Fruit fly (Drosophila melanogaster) whole organism, pupa: Measurements from ENCODE around the gene Alp12.

ENCODE experiments used
- CG10348 ChIP-seq: fragments of 200-800 bp; sonication (Bioruptor generic); IDR thresholded peaks from 2 replicates; pipeline ENCODE4 v1.3.6; 2022; ENCODE audit warnings: missing biosample characterization, missing genetic modification characterization
- CG12605 ChIP-seq: fragments of 200-800 bp; sonication (Bioruptor generic); IDR thresholded peaks from 2 replicates; pipeline ENCODE4 v1.3.6; 2022; ENCODE audit warnings: missing biosample characterization, missing genetic modification characterization
- CG13204 ChIP-seq: fragments of 200-800 bp; sonication (Bioruptor generic); optimal IDR thresholded peaks from 2 replicates; lab custom pipeline; 2018; ENCODE audit warnings: missing biosample characterization, mild to moderate bottlenecking, missing genetic modification characterization, moderate library complexity
- CG14655 ChIP-seq: fragments of 200-800 bp; sonication (Bioruptor generic); optimal IDR thresholded peaks from 3 replicates; lab custom pipeline; 2017; ENCODE audit warnings: mild to moderate bottlenecking, missing biosample characterization, missing genetic modification reagents, missing genetic modification characterization
- CG15710 ChIP-seq: fragments of 200-800 bp; sonication (Bioruptor generic); optimal IDR thresholded peaks from 2 replicates; lab custom pipeline; 2018; ENCODE audit warnings: missing biosample characterization, mild to moderate bottlenecking, missing genetic modification characterization, moderate library complexity
- CG17806 ChIP-seq: fragments of 200-800 bp; sonication (Bioruptor generic); optimal IDR thresholded peaks from 2 replicates; lab custom pipeline; 2018; ENCODE audit warnings: missing biosample characterization, mild to moderate bottlenecking, missing genetic modification characterization, moderate library complexity
- CG32121 ChIP-seq: fragments of 200-800 bp; sonication (Bioruptor generic); IDR thresholded peaks from 2 replicates; pipeline ENCODE4 v1.3.6; 2022; ENCODE audit warnings: missing biosample characterization, missing genetic modification characterization
- CG34367 ChIP-seq: fragments of 200-800 bp; sonication (Bioruptor generic); optimal IDR thresholded peaks from 2 replicates; lab custom pipeline; 2018; ENCODE audit warnings: missing biosample characterization, mild to moderate bottlenecking, missing genetic modification characterization
- CG4496 ChIP-seq: fragments of 200-800 bp; sonication (Bioruptor generic); IDR thresholded peaks from 3 replicates; pipeline ENCODE4 v1.3.6; 2022; ENCODE audit warnings: missing biosample characterization, missing genetic modification characterization
- CG8159 ChIP-seq: fragments of 200-800 bp; sonication (Bioruptor generic); optimal IDR thresholded peaks from 3 replicates; lab custom pipeline; 2018; ENCODE audit warnings: missing biosample characterization, mild to moderate bottlenecking, missing genetic modification characterization, moderate library complexity
- CG8301 ChIP-seq: fragments of 200-800 bp; sonication (Bioruptor generic); optimal IDR thresholded peaks from 2 replicates; lab custom pipeline; 2018; ENCODE audit warnings: missing biosample characterization, mild to moderate bottlenecking, missing genetic modification characterization
- CG9948 ChIP-seq: fragments of 200-800 bp; sonication (Bioruptor generic); optimal IDR thresholded peaks from 2 replicates; lab custom pipeline; 2018; ENCODE audit warnings: missing biosample characterization, mild to moderate bottlenecking, missing genetic modification characterization, moderate library complexity
- D1 ChIP-seq: fragments of 200-800 bp; sonication (Bioruptor generic); optimal IDR thresholded peaks from 2 replicates; lab custom pipeline; 2018; ENCODE audit warnings: missing biosample characterization, mild to moderate bottlenecking, missing genetic modification characterization, moderate library complexity
- EcR ChIP-seq: fragments of 200-800 bp; sonication (Bioruptor generic); optimal IDR thresholded peaks from 3 replicates; lab custom pipeline; 2019; ENCODE audit warnings: missing biosample characterization, missing genetic modification characterization, mild to moderate bottlenecking, moderate library complexity, missing genetic modification reagents
- Ets98B ChIP-seq: fragments of 200-800 bp; sonication (Bioruptor generic); IDR thresholded peaks from 2 replicates; pipeline ENCODE4 v1.3.6; 2022; ENCODE audit warnings: missing biosample characterization, missing genetic modification characterization
- Pif1A ChIP-seq: fragments of 200-800 bp; sonication (Bioruptor generic); optimal IDR thresholded peaks from 3 replicates; lab custom pipeline; 2016; ENCODE audit warnings: missing biosample characterization, missing genetic modification characterization
- Pif1B ChIP-seq: fragments of 200-800 bp; sonication (Bioruptor generic); optimal IDR thresholded peaks from 3 replicates; lab custom pipeline; 2016; ENCODE audit warnings: missing biosample characterization, missing genetic modification characterization
- Snoo ChIP-seq: fragments of 200-800 bp; sonication (Bioruptor generic); optimal IDR thresholded peaks from 3 replicates; lab custom pipeline; 2017; ENCODE audit warnings: missing biosample characterization, mild to moderate bottlenecking, missing genetic modification characterization, inconsistent platforms
- fd96Ca ChIP-seq: fragments of 200-800 bp; sonication (Bioruptor generic); IDR thresholded peaks from 3 replicates; pipeline ENCODE4 v1.3.6; 2022; ENCODE audit warnings: missing biosample characterization, missing genetic modification characterization
- gl ChIP-seq: fragments of 200-800 bp; sonication (Bioruptor generic); optimal IDR thresholded peaks from 2 replicates; lab custom pipeline; 2018; ENCODE audit warnings: missing biosample characterization, mild to moderate bottlenecking, missing genetic modification characterization
- rn ChIP-seq: fragments of 200-800 bp; sonication (Bioruptor generic); IDR thresholded peaks from 2 replicates; pipeline ENCODE4 v1.3.6; 2022; ENCODE audit warnings: missing biosample characterization, missing genetic modification characterization

Alp12 gene

DNA sequence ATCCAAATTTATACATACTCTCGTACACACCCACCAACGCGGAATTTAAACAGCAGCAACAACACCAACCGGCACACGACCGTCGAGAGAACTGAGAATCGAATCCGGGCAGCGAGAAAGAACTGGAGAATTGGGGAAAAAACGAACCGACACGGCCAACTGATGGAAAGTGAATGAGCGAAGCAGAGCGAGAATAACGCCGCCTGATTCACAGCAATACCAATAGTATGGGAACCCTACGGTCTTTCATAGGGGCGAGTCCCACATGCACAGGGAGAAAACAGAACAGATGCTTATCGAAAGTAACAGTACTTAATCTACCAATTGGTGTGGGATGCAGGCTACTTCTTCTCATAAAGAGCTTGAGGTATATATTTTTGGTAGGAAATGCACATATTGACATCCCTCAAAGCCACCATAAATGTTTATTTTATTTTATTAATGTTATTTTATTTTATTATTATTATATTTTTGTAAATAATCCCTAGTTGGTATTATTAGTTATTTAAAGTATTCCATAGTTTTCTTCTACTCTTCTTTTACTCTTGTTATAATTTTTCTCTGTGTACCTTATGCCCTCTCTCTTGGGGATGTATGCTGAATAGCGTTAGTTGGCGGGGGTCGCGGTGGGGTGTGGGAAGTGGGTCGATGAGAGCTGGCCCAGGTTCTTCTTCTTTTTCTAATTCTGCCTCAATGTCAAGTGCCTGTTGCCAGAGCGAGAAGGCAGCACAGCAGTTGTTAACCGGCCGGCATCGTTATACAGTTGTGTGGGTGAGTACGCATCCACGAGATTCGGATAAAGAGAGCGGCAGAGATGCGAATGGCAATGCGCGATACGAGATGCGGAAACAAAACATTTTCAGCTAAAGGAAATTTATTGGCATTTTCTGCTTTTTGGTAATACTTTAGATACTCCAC, 25.3 kb upstream of the Alp12 start, which contains the start of gene CG17544:
Gene CG17544, minus strand, starts transcription at position 177 of the 918 bp plus-strand sequence.
- peak; percentile 51 for TF ChIP-seq CG8301 (tag; lab: Kevin White, UChicago)
- TF ChIP-seq CG32121 (GFP tag; lab: Robert Waterston, UW): peak; percentile 49; the same call in 1 of the 2 replicates
- TF ChIP-seq Snoo (tag; lab: Kevin White, UChicago): peak; percentile 83
- peak; percentile 56; the same call in 2 of the 3 replicates for TF ChIP-seq CG4496 (GFP tag; lab: Robert Waterston, UW)
- peak; percentile 83 for TF ChIP-seq CG15710 (tag; lab: Kevin White, UChicago)
- TF ChIP-seq CG9948 (tag; lab: Kevin White, UChicago): peak; percentile 84
- TF ChIP-seq Ets98B (GFP tag; lab: Robert Waterston, UW): peak; percentile 46
- TF ChIP-seq Pif1B (GFP tag; lab: Kevin White, UChicago): no peak
- peak; percentile 71 for TF ChIP-seq CG13204 (GFP tag; lab: Kevin White, UChicago)
- TF ChIP-seq D1 (tag; lab: Kevin White, UChicago): no peak
- no peak; the same call in 1 of the 2 replicates for TF ChIP-seq rn (GFP tag; lab: Robert Waterston, UW)
- no peak for TF ChIP-seq gl (tag; lab: Kevin White, UChicago)
- peak; percentile 76 for TF ChIP-seq CG12605 (GFP tag; lab: Robert Waterston, UW)
- TF ChIP-seq CG17806 (tag; lab: Kevin White, UChicago): peak; percentile 77
- TF ChIP-seq CG10348 (GFP tag; lab: Robert Waterston, UW): no peak
- TF ChIP-seq CG8159: peak; percentile 85
- peak; percentile 63 for TF ChIP-seq CG34367 (tag; lab: Kevin White, UChicago)
- TF ChIP-seq EcR (GFP tag; lab: Kevin White, UChicago): no peak
- peak; percentile 41 for TF ChIP-seq Pif1A (GFP tag; lab: Kevin White, UChicago)
- TF ChIP-seq fd96Ca (GFP tag; lab: Robert Waterston, UW): peak; percentile 66
- TF ChIP-seq CG14655: peak; percentile 88

- no peak for TF ChIP-seq CG8301 (tag; lab: Kevin White, UChicago)
- TF ChIP-seq CG12605 (GFP tag; lab: Robert Waterston, UW): no peak
- no peak for TF ChIP-seq CG13204 (GFP tag; lab: Kevin White, UChicago)
- no peak for TF ChIP-seq Pif1A (GFP tag; lab: Kevin White, UChicago)
- TF ChIP-seq rn (GFP tag; lab: Robert Waterston, UW): no peak
- no peak for TF ChIP-seq EcR (GFP tag; lab: Kevin White, UChicago)
- TF ChIP-seq Pif1B (GFP tag; lab: Kevin White, UChicago): no peak
- TF ChIP-seq CG14655: no peak
- TF ChIP-seq, all 21 proteins: peak for 0
Measured at dm6 chr2L:19401914-19402313, 21.9 kb upstream of the Alp12 start.

DNA sequence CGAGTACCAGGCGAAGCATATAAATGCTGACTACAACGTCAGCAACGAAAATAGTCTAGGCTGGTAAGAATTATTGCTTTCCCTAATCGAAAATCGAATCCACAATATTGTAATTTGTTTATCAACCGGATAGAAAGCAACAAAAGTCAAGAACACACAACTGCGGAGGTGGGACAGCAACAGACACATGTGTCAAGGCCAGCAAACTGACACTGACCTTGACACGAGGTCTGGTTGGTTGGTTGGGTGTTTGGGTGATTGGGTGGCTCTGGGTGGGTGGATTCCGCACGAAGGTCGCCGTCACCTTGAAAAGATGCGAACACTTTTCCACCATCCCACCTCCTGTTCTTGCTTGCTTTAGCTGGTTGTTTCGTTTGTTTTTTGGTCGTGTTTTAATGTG, 21.2 kb upstream of the Alp12 start:
- TF ChIP-seq CG32121 (GFP tag; lab: Robert Waterston, UW) (no peak), gl (tag; lab: Kevin White, UChicago) (no peak), CG9948 (tag; lab: Kevin White, UChicago) (no peak), EcR (GFP tag; lab: Kevin White, UChicago) (no peak), D1 (tag; lab: Kevin White, UChicago) (no peak)
- TF ChIP-seq, all 21 proteins: peak for 0

- no peak for TF ChIP-seq Ets98B (GFP tag; lab: Robert Waterston, UW)
- no peak for TF ChIP-seq Pif1A (GFP tag; lab: Kevin White, UChicago)
- no peak for TF ChIP-seq D1 (tag; lab: Kevin White, UChicago)
- TF ChIP-seq CG8301 (tag; lab: Kevin White, UChicago): no peak
- TF ChIP-seq Snoo (tag; lab: Kevin White, UChicago): no peak
- TF ChIP-seq CG15710 (tag; lab: Kevin White, UChicago): no peak
- TF ChIP-seq CG34367 (tag; lab: Kevin White, UChicago): no peak
- no peak for TF ChIP-seq CG8159
- peak; percentile 17; the same call in 1 of the 2 replicates for TF ChIP-seq CG32121 (GFP tag; lab: Robert Waterston, UW)
Measured at dm6 chr2L:19403398-19403797, 20.5 kb upstream of the Alp12 start.

DNA sequence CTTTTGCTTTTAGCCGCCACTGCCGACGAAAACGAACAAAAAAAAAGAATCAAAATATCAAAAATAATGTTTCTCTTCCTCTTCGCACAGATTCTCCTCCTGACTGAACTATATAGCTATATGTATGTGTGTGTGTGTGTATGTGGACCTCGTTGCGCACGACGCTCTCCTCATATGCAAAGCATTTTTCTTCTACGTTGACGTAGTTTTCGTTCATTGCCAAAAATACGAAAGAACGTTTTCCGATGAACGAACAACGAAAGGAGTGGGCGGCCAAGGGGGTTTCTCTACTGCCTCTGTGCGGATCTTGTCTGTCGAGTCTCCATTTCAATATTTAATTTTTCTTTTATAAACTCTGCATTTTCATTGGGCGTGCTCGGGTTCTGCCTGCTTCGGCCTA, 19.0 kb upstream of the Alp12 start:
- no peak for TF ChIP-seq D1 (tag; lab: Kevin White, UChicago)
- TF ChIP-seq CG32121 (GFP tag; lab: Robert Waterston, UW): 0 out of 2 replicates have a peak, but pooled peaks have one; percentile 39
- TF ChIP-seq, all 21 proteins: peak for 1

dm6 chr2L:19405685-19406357, 18.0 kb upstream of the Alp12 start:
- no peak for TF ChIP-seq CG17806 (tag; lab: Kevin White, UChicago)
- no peak for TF ChIP-seq CG15710 (tag; lab: Kevin White, UChicago)
- no peak for TF ChIP-seq Ets98B (GFP tag; lab: Robert Waterston, UW)
- TF ChIP-seq Pif1B (GFP tag; lab: Kevin White, UChicago): no peak
- no peak for TF ChIP-seq CG13204 (GFP tag; lab: Kevin White, UChicago)
- TF ChIP-seq CG32121 (GFP tag; lab: Robert Waterston, UW): no peak
- no peak for TF ChIP-seq CG12605 (GFP tag; lab: Robert Waterston, UW)
- TF ChIP-seq Pif1A (GFP tag; lab: Kevin White, UChicago): no peak
- TF ChIP-seq CG34367 (tag; lab: Kevin White, UChicago): no peak
- TF ChIP-seq CG10348 (GFP tag; lab: Robert Waterston, UW): no peak
- TF ChIP-seq CG4496 (GFP tag; lab: Robert Waterston, UW): no peak
- TF ChIP-seq CG8301 (tag; lab: Kevin White, UChicago): no peak
- TF ChIP-seq CG8159: no peak
- TF ChIP-seq CG9948 (tag; lab: Kevin White, UChicago): no peak
- no peak for TF ChIP-seq CG14655
- TF ChIP-seq Snoo (tag; lab: Kevin White, UChicago): no peak
